ENCODE assay signal across 4 worm cellular contexts in the genomic region with DNA sequence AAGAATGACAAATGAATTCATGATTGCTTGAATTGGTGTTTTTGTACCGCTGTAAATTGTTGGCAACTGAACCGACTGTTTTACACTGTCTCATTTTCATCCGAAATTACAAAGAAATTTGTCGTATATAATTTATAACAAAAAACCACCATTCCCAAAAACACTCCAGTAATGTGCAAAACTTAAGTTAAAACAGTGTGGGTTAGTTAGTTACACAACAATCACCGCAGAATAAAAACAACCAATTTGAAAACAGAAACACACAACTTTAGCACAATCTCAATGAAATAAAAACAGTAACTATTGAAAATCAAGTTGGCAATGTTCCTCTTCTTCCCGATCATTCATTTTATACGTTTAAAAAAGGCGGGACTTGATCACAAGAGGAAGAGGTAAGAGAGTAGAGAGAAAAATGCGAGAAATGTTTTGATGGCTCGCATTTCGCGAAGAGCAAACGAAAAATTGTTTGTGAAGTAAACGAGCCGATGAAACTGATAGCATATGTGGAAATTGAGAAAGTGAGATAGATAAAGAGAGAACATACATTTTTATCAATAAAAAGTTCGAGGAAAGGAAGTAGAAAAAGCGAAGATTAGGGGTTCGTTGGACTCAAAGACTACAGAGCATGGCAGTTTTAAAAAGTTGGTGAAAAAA.
TF ChIP-seq lines count a peak whose summit lies in the region.

A gene (minus strand): TSS at position 51 of the 654 bp plus-strand sequence.

TF ChIP-seq in whole organism, L1 larva, 84 proteins besides CTCF, POLR2A, EP300 and RAD21 (continued from another document):
- TF ChIP-seq lin-14 (GFP tag; optimal IDR thresholded peaks at IDR 0.05; lab: Kevin White, UChicago) = peak; percentile 44

TF ChIP-seq in whole organism, L2 larva, 48 proteins besides CTCF, POLR2A, EP300 and RAD21 (continued from another document):
- TF ChIP-seq sma-3 (GFP tag; optimal IDR thresholded peaks at IDR 0.05; lab: Kevin White, UChicago) (no peak), lin-11 (tag; optimal IDR thresholded peaks at IDR 0.05; lab: Kevin White, UChicago) (no peak), ztf-11 (tag; optimal IDR thresholded peaks at IDR 0.05; lab: Kevin White, UChicago) (no peak), dmd-4 (tag; optimal IDR thresholded peaks at IDR 0.05; lab: Kevin White, UChicago) (no peak), mdl-1 (tag; optimal IDR thresholded peaks at IDR 0.05; lab: Kevin White, UChicago) (no peak), sma-9 (GFP tag; optimal IDR thresholded peaks at IDR 0.05; lab: Kevin White, UChicago) (peak; percentile 36), sma-9 (tag; optimal IDR thresholded peaks at IDR 0.05; lab: Kevin White, UChicago) (no peak), ztf-1 (GFP tag; conservative IDR thresholded peaks at IDR 0.05; lab: Robert Waterston, UW) (no peak), nhr-11 (tag; optimal IDR thresholded peaks at IDR 0.05; lab: Kevin White, UChicago) (no peak), lsy-2 (tag; optimal IDR thresholded peaks at IDR 0.05; lab: Kevin White, UChicago) (peak in 1 of 2 experiments; percentile 5), nhr-25 (tag; optimal IDR thresholded peaks at IDR 0.05; lab: Kevin White, UChicago) (no peak), blmp-1 (tag; optimal IDR thresholded peaks at IDR 0.05; lab: Kevin White, UChicago; ENCODE audit: insufficient read depth) (no peak), egl-27 (tag; optimal IDR thresholded peaks at IDR 0.05; lab: Kevin White, UChicago) (no peak), nhr-77 (tag; optimal IDR thresholded peaks at IDR 0.05; lab: Kevin White, UChicago) (no peak), alr-1 (tag; optimal IDR thresholded peaks at IDR 0.05; lab: Kevin White, UChicago) (no peak), lin-39 (tag; optimal IDR thresholded peaks at IDR 0.05; lab: Kevin White, UChicago) (no peak), nhr-6 (tag; optimal IDR thresholded peaks at IDR 0.05; lab: Kevin White, UChicago) (no peak), ztf-4 (tag; optimal IDR thresholded peaks at IDR 0.05; lab: Kevin White, UChicago) (no peak), nhr-10 (tag; optimal IDR thresholded peaks at IDR 0.05; lab: Kevin White, UChicago) (no peak), unc-55 (GFP tag; optimal IDR thresholded peaks at IDR 0.05; lab: Kevin White, UChicago) (no peak), R02D3.7 (tag; optimal IDR thresholded peaks at IDR 0.05; lab: Kevin White, UChicago) (no peak), C34F6.9 (tag; optimal IDR thresholded peaks at IDR 0.05; lab: Kevin White, UChicago) (peak; percentile 24), unc-39 (tag; optimal IDR thresholded peaks at IDR 0.05; lab: Kevin White, UChicago) (no peak), peb-1 (tag; optimal IDR thresholded peaks at IDR 0.05; lab: Kevin White, UChicago) (no peak), crh-2 (tag; optimal IDR thresholded peaks at IDR 0.05; lab: Kevin White, UChicago) (peak; percentile 16), lin-13 (GFP tag; optimal IDR thresholded peaks at IDR 0.05; lab: Kevin White, UChicago) (no peak), nhr-129 (tag; optimal IDR thresholded peaks at IDR 0.05; lab: Kevin White, UChicago) (peak; percentile 31), fos-1 (tag; optimal IDR thresholded peaks at IDR 0.05; lab: Kevin White, UChicago) (peak; percentile 88), ceh-82 (tag; optimal IDR thresholded peaks at IDR 0.05; lab: Kevin White, UChicago) (no peak), nhr-237 (tag; optimal IDR thresholded peaks at IDR 0.05; lab: Kevin White, UChicago) (no peak), ceh-16 (tag; optimal IDR thresholded peaks at IDR 0.05; lab: Kevin White, UChicago) (no peak), skn-1 (tag; optimal IDR thresholded peaks at IDR 0.05; lab: Kevin White, UChicago) (no peak)

TF ChIP-seq in whole organism, L3 larva, 47 proteins besides CTCF, POLR2A, EP300 and RAD21 (continued from another document):
- TF ChIP-seq pqm-1 (tag; optimal IDR thresholded peaks at IDR 0.05; lab: Kevin White, UChicago) (peak; percentile 37), mdl-1 (tag; optimal IDR thresholded peaks at IDR 0.05; lab: Kevin White, UChicago) (no peak), mml-1 (tag; optimal IDR thresholded peaks at IDR 0.05; lab: Kevin White, UChicago) (no peak), nhr-23 (tag; optimal IDR thresholded peaks at IDR 0.05; lab: Kevin White, UChicago) (no peak), ceh-28 (tag; optimal IDR thresholded peaks at IDR 0.05; lab: Kevin White, UChicago) (peak; percentile 29), ztf-4 (tag; optimal IDR thresholded peaks at IDR 0.05; lab: Kevin White, UChicago) (no peak), ama-1 (optimal IDR thresholded peaks at IDR 0.05; lab: Kevin White, UChicago) (peak; percentile 39), unc-62 (GFP tag; optimal IDR thresholded peaks at IDR 0.05; lab: Kevin White, UChicago) (no peak), elt-1 (tag; optimal IDR thresholded peaks at IDR 0.05; lab: Kevin White, UChicago) (no peak), nhr-25 (tag; optimal IDR thresholded peaks at IDR 0.05; lab: Kevin White, UChicago) (no peak), ceh-82 (tag; optimal IDR thresholded peaks at IDR 0.05; lab: Kevin White, UChicago) (no peak), elt-2 (tag; optimal IDR thresholded peaks at IDR 0.05; lab: Kevin White, UChicago) (peak; percentile 94), nhr-28 (tag; optimal IDR thresholded peaks at IDR 0.05; lab: Kevin White, UChicago) (no peak)

TF ChIP-seq in whole organism, L4 larva, 104 proteins besides CTCF, POLR2A, EP300 and RAD21 (continued from another document):
- no peak for TF ChIP-seq unc-62 (GFP tag; optimal IDR thresholded peaks at IDR 0.05 in 1 of 2; lab: Kevin White, UChicago)
- TF ChIP-seq unc-62 (tag; optimal IDR thresholded peaks at IDR 0.05; lab: Kevin White, UChicago) = no peak
- no peak for TF ChIP-seq nhr-25 (tag; optimal IDR thresholded peaks at IDR 0.05; lab: Kevin White, UChicago; ENCODE audit: borderline replicate concordance, insufficient read depth)
- peak in 1 of 2 experiments; percentile 27 for TF ChIP-seq daf-16 (GFP tag; optimal IDR thresholded peaks at IDR 0.05; lab: Kevin White, UChicago)
- TF ChIP-seq daf-16 (tag; optimal IDR thresholded peaks at IDR 0.05; lab: Kevin White, UChicago) = peak; percentile 83
- no peak for TF ChIP-seq ceh-82 (tag; optimal IDR thresholded peaks at IDR 0.05; lab: Kevin White, UChicago)
- peak; percentile 70 for TF ChIP-seq dmd-6 (GFP tag; IDR thresholded peaks at IDR 0.05; lab: Robert Waterston, UW)
- TF ChIP-seq R02D3.7 (tag; optimal IDR thresholded peaks at IDR 0.05; lab: Kevin White, UChicago) = no peak
- peak; percentile 69 for TF ChIP-seq pqm-1 (tag; optimal IDR thresholded peaks at IDR 0.05; lab: Kevin White, UChicago)
- TF ChIP-seq zip-11 (GFP tag; IDR thresholded peaks at IDR 0.05; lab: Robert Waterston, UW) = no peak
- TF ChIP-seq nhr-11 (tag; optimal IDR thresholded peaks at IDR 0.05; lab: Kevin White, UChicago) = peak; percentile 41
- no peak for TF ChIP-seq mxl-2 (GFP tag; conservative IDR thresholded peaks at IDR 0.05; lab: Robert Waterston, UW)
- peak; percentile 51; the same call in 1 of the 2 replicates for TF ChIP-seq php-3 (GFP tag; IDR thresholded peaks at IDR 0.05; lab: Robert Waterston, UW)
- no peak for TF ChIP-seq snpc-1.2 (GFP tag; IDR thresholded peaks at IDR 0.05; lab: Robert Waterston, UW)
- TF ChIP-seq aha-1 (tag; lab: Kevin White, UChicago) = peak; percentile 63
- TF ChIP-seq dve-1 (tag; optimal IDR thresholded peaks at IDR 0.05; lab: Kevin White, UChicago; ENCODE audit: insufficient read depth) = peak; percentile 81
- TF ChIP-seq hlh-30 (tag; optimal IDR thresholded peaks at IDR 0.05; lab: Kevin White, UChicago; ENCODE audit: insufficient read depth) = peak; percentile 53
- TF ChIP-seq ama-1 (optimal IDR thresholded peaks at IDR 0.05; lab: Kevin White, UChicago) = peak; percentile 47
- no peak for TF ChIP-seq lin-1 (GFP tag; IDR thresholded peaks at IDR 0.05; lab: Robert Waterston, UW)
- peak; percentile 56 for TF ChIP-seq nhr-77 (tag; optimal IDR thresholded peaks at IDR 0.05; lab: Kevin White, UChicago)
- TF ChIP-seq gei-8 (GFP tag; optimal IDR thresholded peaks at IDR 0.05; lab: Kevin White, UChicago) = no peak
- peak; percentile 65 for TF ChIP-seq hlh-11 (tag; optimal IDR thresholded peaks at IDR 0.05; lab: Kevin White, UChicago)
- no peak for TF ChIP-seq tra-1 (GFP tag; IDR thresholded peaks at IDR 0.05; lab: Robert Waterston, UW)
TF ChIP-seq in whole organism, L4 larva: peak in this region for 18.
